Worm (Caenorhabditis elegans): Measurements from ENCODE around the gene C01B9.1.

ce11 chrII:13786899-13787298, 15.5 kb downstream of the C01B9.1 start:
- TF ChIP-seq snpc-4 (tag; optimal IDR thresholded peaks at IDR 0.05) (no peak), unc-62 (GFP tag; optimal IDR thresholded peaks at IDR 0.05) (no peak)
